Worm (Caenorhabditis elegans): ENCODE data around the gene fbxa-60.

ce11 chrIII:981960-982359 is 35.9 kb upstream of the fbxa-60 start:
- no peak for TF ChIP-seq ref-2 (tag; optimal IDR thresholded peaks at IDR 0.05)
- TF ChIP-seq dve-1 (tag; optimal IDR thresholded peaks at IDR 0.05): peak; percentile 27
- no peak for TF ChIP-seq nhr-232 (tag; optimal IDR thresholded peaks at IDR 0.05)
- no peak for TF ChIP-seq pqm-1 (tag; optimal IDR thresholded peaks at IDR 0.05)
- no peak for TF ChIP-seq ama-1 (optimal IDR thresholded peaks at IDR 0.05)
- TF ChIP-seq ceh-22 (tag; optimal IDR thresholded peaks at IDR 0.05): no peak

All from whole organism, late embryonic.